Fruit fly (Drosophila melanogaster) whole organism, wandering third instar larva: Measurements from ENCODE around the gene CG32447.

ENCODE experiments used
- Abd-B ChIP-seq: fragments of >200 bp; optimal IDR thresholded peaks from 2 replicates; lab custom pipeline; 2017; ENCODE audit warnings: missing biosample characterization, missing genetic modification characterization
- CG32264 ChIP-seq: fragments of 200-800 bp; sonication (Bioruptor generic); optimal IDR thresholded peaks from 2 replicates; lab custom pipeline; 2016; ENCODE audit warnings: missing biosample characterization, missing genetic modification characterization
- CG9705 ChIP-seq: fragments of 200-800 bp; sonication (Bioruptor generic); optimal IDR thresholded peaks from 2 replicates; lab custom pipeline; 2018; ENCODE audit warnings: missing biosample characterization, mild to moderate bottlenecking, missing genetic modification characterization
- CrebA ChIP-seq: fragments of 200-800 bp; sonication (Bioruptor generic); optimal IDR thresholded peaks from 2 replicates; lab custom pipeline; 2016; ENCODE audit warnings: missing biosample characterization, mild to moderate bottlenecking, missing genetic modification characterization, borderline replicate concordance
- Dfd ChIP-seq: fragments of >200 bp; optimal IDR thresholded peaks from 2 replicates; lab custom pipeline; 2017; ENCODE audit warnings: missing biosample characterization, missing genetic modification characterization
- Dif ChIP-seq: fragments of 200-275, 200-300 bp; sonication (Bioruptor generic); optimal IDR thresholded peaks from 2 replicates; lab custom pipeline; 2018; ENCODE audit warnings: missing biosample characterization, missing genetic modification characterization; ENCODE audit not compliant: partially characterized antibody
- GATAd ChIP-seq: sonication (Bioruptor generic); optimal IDR thresholded peaks from 2 replicates; lab custom pipeline; 2016; ENCODE audit warnings: missing biosample characterization, missing genetic modification characterization
- HLH106 ChIP-seq: fragments of 200-800 bp; optimal IDR thresholded peaks from 3 replicates; lab custom pipeline; 2019; ENCODE audit warnings: missing biosample characterization, mild to moderate bottlenecking, missing genetic modification characterization, moderate library complexity
- Hnf4 ChIP-seq: fragments of 200-800 bp; sonication (Bioruptor generic); optimal IDR thresholded peaks from 2 replicates; lab custom pipeline; 2016; ENCODE audit warnings: missing biosample characterization, mild to moderate bottlenecking, missing genetic modification characterization
- Hr78 ChIP-seq: fragments of >200 bp; optimal IDR thresholded peaks from 2 replicates; lab custom pipeline; 2017; ENCODE audit warnings: missing biosample characterization, missing genetic modification characterization
- Hr83 ChIP-seq: fragments of 200-300 bp; sonication (Bioruptor generic); optimal IDR thresholded peaks from 2 replicates; lab custom pipeline; 2016; ENCODE audit warnings: missing biosample characterization, mild to moderate bottlenecking, missing genetic modification characterization, moderate library complexity; ENCODE audit not compliant: poor library complexity, severe bottlenecking
- Jra ChIP-seq: sonication (Bioruptor generic); optimal IDR thresholded peaks from 2 replicates; lab custom pipeline; 2016; ENCODE audit warnings: missing biosample characterization, missing genetic modification characterization
- Mio ChIP-seq: sonication (Bioruptor generic); optimal IDR thresholded peaks from 2 replicates; lab custom pipeline; 2016; ENCODE audit warnings: missing biosample characterization, missing genetic modification characterization
- Myc ChIP-seq: fragments of >200 bp; optimal IDR thresholded peaks from 2 replicates; lab custom pipeline; 2017
- N ChIP-seq: fragments of >200 bp; optimal IDR thresholded peaks from 2 replicates; lab custom pipeline; 2018; ENCODE audit warnings: missing biosample characterization, missing external identifiers, missing genetic modification characterization
- OdsH ChIP-seq: fragments of 200-800 bp; sonication (Bioruptor generic); optimal IDR thresholded peaks from 2 replicates; lab custom pipeline; 2016; ENCODE audit warnings: missing biosample characterization, mild to moderate bottlenecking, missing genetic modification characterization
- Rel ChIP-seq, 2 experiments: fragments of 200-800 bp; sonication (Bioruptor generic) in 1 of 2; optimal IDR thresholded peaks; 2 replicates in 1 of 2; 3 replicates in 1 of 2; lab custom pipeline; 2016 to 2019; ENCODE audit warnings: mild to moderate bottlenecking in 2 of 2, missing biosample characterization in 2 of 2, missing genetic modification characterization in 2 of 2, moderate library complexity in 1 of 2
- Sp1 ChIP-seq: fragments of 200-800 bp; sonication (Bioruptor generic); optimal IDR thresholded peaks from 3 replicates; lab custom pipeline; 2019; ENCODE audit warnings: missing biosample characterization, mild to moderate bottlenecking, missing genetic modification characterization, moderate library complexity
- Vsx2 ChIP-seq: fragments of 200-300, 225-300 bp; sonication (Bioruptor generic); optimal IDR thresholded peaks from 2 replicates; lab custom pipeline; 2018; ENCODE audit warnings: missing biosample characterization, missing genetic modification characterization; ENCODE audit not compliant: partially characterized antibody
- br ChIP-seq: fragments of 200-800 bp; sonication (Bioruptor generic); optimal IDR thresholded peaks from 2 replicates; lab custom pipeline; 2016; ENCODE audit warnings: missing biosample characterization, missing genetic modification characterization
- brk ChIP-seq: fragments of 200-800 bp; sonication (Bioruptor generic); optimal IDR thresholded peaks from 2 replicates; lab custom pipeline; 2016; ENCODE audit warnings: missing biosample characterization, mild to moderate bottlenecking, missing genetic modification characterization
- dl ChIP-seq, 2 experiments: fragments of 175-275, 200-275 bp in 1 of 2; fragments of 200-275 bp in 1 of 2; sonication (Bioruptor generic); optimal IDR thresholded peaks; lab custom pipeline; 2018; ENCODE audit warnings: mild to moderate bottlenecking in 2 of 2, missing biosample characterization in 2 of 2, missing genetic modification characterization in 2 of 2, moderate library complexity in 2 of 2; ENCODE audit not compliant: partially characterized antibody in 2 of 2, insufficient read depth in 1 of 2
- dmrt93B ChIP-seq: fragments of 200-800 bp; sonication (Bioruptor generic); optimal IDR thresholded peaks from 2 replicates; lab custom pipeline; 2018; ENCODE audit warnings: missing biosample characterization, mild to moderate bottlenecking, missing genetic modification characterization
- dsf ChIP-seq: sonication (Bioruptor generic); optimal IDR thresholded peaks from 2 replicates; lab custom pipeline; 2016; ENCODE audit warnings: missing biosample characterization, missing genetic modification characterization, borderline replicate concordance
- ey ChIP-seq: fragments of 200-800 bp; sonication (Bioruptor generic); optimal IDR thresholded peaks from 2 replicates; lab custom pipeline; 2016; ENCODE audit warnings: missing biosample characterization, missing genetic modification characterization
- foxo ChIP-seq, 2 experiments: fragments of 200-800 bp; sonication (Bioruptor generic); optimal IDR thresholded peaks; 2 replicates in 1 of 2; 3 replicates in 1 of 2; lab custom pipeline; 2016 to 2017; ENCODE audit warnings: missing biosample characterization in 2 of 2, missing genetic modification characterization in 2 of 2
- fru ChIP-seq: fragments of 200-800 bp; sonication (Bioruptor generic); optimal IDR thresholded peaks from 3 replicates; lab custom pipeline; 2016; ENCODE audit warnings: missing biosample characterization, mild to moderate bottlenecking, missing genetic modification characterization
- h ChIP-seq: fragments of 200-800 bp; sonication (Bioruptor generic); optimal IDR thresholded peaks from 3 replicates; lab custom pipeline; 2016; ENCODE audit warnings: missing biosample characterization, mild to moderate bottlenecking, missing genetic modification characterization
- jim ChIP-seq: fragments of 175-275, 200-325 bp; sonication (Bioruptor generic); optimal IDR thresholded peaks from 2 replicates; lab custom pipeline; 2016; ENCODE audit warnings: missing biosample characterization, mild to moderate bottlenecking, missing genetic modification characterization
- lola ChIP-seq: fragments of >200 bp; optimal IDR thresholded peaks from 2 replicates; lab custom pipeline; 2017; ENCODE audit warnings: missing biosample characterization, missing genetic modification characterization
- pan ChIP-seq: fragments of >200 bp; optimal IDR thresholded peaks from 2 replicates; lab custom pipeline; 2017
- psq ChIP-seq: fragments of 200-800 bp; sonication (Bioruptor generic); optimal IDR thresholded peaks from 3 replicates; lab custom pipeline; 2017; ENCODE audit warnings: missing biosample characterization, mild to moderate bottlenecking, missing genetic modification characterization, moderate library complexity
- rgr ChIP-seq: fragments of 200-800 bp; sonication (Bioruptor generic); optimal IDR thresholded peaks from 3 replicates; lab custom pipeline; 2016; ENCODE audit warnings: missing biosample characterization, mild to moderate bottlenecking, missing genetic modification characterization
- sage ChIP-seq: fragments of 200-800 bp; sonication (Bioruptor generic); optimal IDR thresholded peaks from 2 replicates; lab custom pipeline; 2016; ENCODE audit warnings: missing biosample characterization, mild to moderate bottlenecking, missing genetic modification characterization
- sv ChIP-seq: fragments of 200-800 bp; sonication (Bioruptor generic); optimal IDR thresholded peaks from 3 replicates; lab custom pipeline; 2016; ENCODE audit warnings: missing biosample characterization, missing genetic modification characterization
- tai ChIP-seq: sonication (Bioruptor generic); optimal IDR thresholded peaks from 2 replicates; lab custom pipeline; 2016; ENCODE audit warnings: missing biosample characterization, missing genetic modification characterization
- usp ChIP-seq: fragments of >200 bp; optimal IDR thresholded peaks from 2 replicates; lab custom pipeline; 2017; ENCODE audit warnings: missing biosample characterization, missing genetic modification characterization
- woc ChIP-seq: sonication (Bioruptor generic); optimal IDR thresholded peaks from 2 replicates; lab custom pipeline; 2016; ENCODE audit warnings: missing biosample characterization, mild to moderate bottlenecking, missing genetic modification characterization

Gene CG32447

dm6 chr3L:21642908-21643572 lies 63.1 kb downstream of the CG32447 start:
- TF ChIP-seq br (GFP tag; lab: Kevin White, UChicago) = no peak
- no peak for TF ChIP-seq Vsx2 (GFP tag; lab: Kevin White, UChicago)
- TF ChIP-seq Sp1 (GFP tag; lab: Kevin White, UChicago) = no peak
- no peak for TF ChIP-seq foxo (GFP tag; optimal IDR thresholded peaks at IDR 0.05; lab: Kevin White, UChicago)
- TF ChIP-seq Dif (GFP tag; lab: Kevin White, UChicago) = no peak
- TF ChIP-seq OdsH = no peak
- TF ChIP-seq, all 38 proteins: peak for 0

- peak; percentile 45 for TF ChIP-seq rgr (GFP tag; lab: Kevin White, UChicago)
- TF ChIP-seq woc (GFP tag; lab: Kevin White, UChicago) = no peak
- TF ChIP-seq Vsx2 (GFP tag; lab: Kevin White, UChicago) = no peak
- peak; percentile 15 for TF ChIP-seq h (GFP tag; lab: Kevin White, UChicago)
- no peak for TF ChIP-seq sage (GFP tag; lab: Kevin White, UChicago)
- TF ChIP-seq br (GFP tag; lab: Kevin White, UChicago) = no peak
- no peak for TF ChIP-seq usp (GFP tag; lab: Kevin White, UChicago)
- TF ChIP-seq Hr78 (GFP tag; lab: Kevin White, UChicago) = no peak
- TF ChIP-seq brk (GFP tag; lab: Kevin White, UChicago) = no peak
- TF ChIP-seq Mio (GFP tag; lab: Kevin White, UChicago) = no peak
- no peak for TF ChIP-seq CrebA (GFP tag; lab: Kevin White, UChicago)
- TF ChIP-seq dsf (GFP tag; lab: Kevin White, UChicago) = no peak
- no peak for TF ChIP-seq GATAd (GFP tag; lab: Kevin White, UChicago)
- TF ChIP-seq pan = no peak
- TF ChIP-seq Rel (GFP tag; optimal IDR thresholded peaks at IDR 0.05; lab: Kevin White, UChicago) = no peak
- TF ChIP-seq Rel (tag; optimal IDR thresholded peaks at IDR 0.05; lab: Kevin White, UChicago) = peak; percentile 63
- no peak for TF ChIP-seq Dfd (GFP tag; lab: Kevin White, UChicago)
- TF ChIP-seq OdsH = peak; percentile 5
- peak; percentile 74 for TF ChIP-seq Myc (lab: Kevin White, UChicago)
- peak; percentile 70 for TF ChIP-seq CG9705 (GFP tag; lab: Kevin White, UChicago)
- no peak for TF ChIP-seq Jra
- no peak for TF ChIP-seq dl (GFP tag; optimal IDR thresholded peaks at IDR 0.05; lab: Kevin White, UChicago; ENCODE audit: insufficient read depth in 1 of 2, partially characterized antibody in 2 of 2)
- no peak for TF ChIP-seq tai (GFP tag; lab: Kevin White, UChicago)
- TF ChIP-seq N (GFP tag; lab: Kevin White, UChicago) = no peak
- TF ChIP-seq dmrt93B = peak; percentile 27
- TF ChIP-seq HLH106 (tag; lab: Kevin White, UChicago) = peak; percentile 56
- TF ChIP-seq Hr83 (GFP tag; lab: Kevin White, UChicago) = no peak
- peak; percentile 46 for TF ChIP-seq Sp1 (GFP tag; lab: Kevin White, UChicago)
- no peak for TF ChIP-seq lola (GFP tag; lab: Kevin White, UChicago)
- TF ChIP-seq jim (GFP tag; lab: Kevin White, UChicago) = peak; percentile 7
- peak; percentile 10 for TF ChIP-seq sv (GFP tag; lab: Kevin White, UChicago)
- TF ChIP-seq psq (GFP tag; lab: Kevin White, UChicago) = no peak
- TF ChIP-seq CG32264 (GFP tag; lab: Kevin White, UChicago) = no peak
- no peak for TF ChIP-seq Abd-B (GFP tag; lab: Kevin White, UChicago)
- no peak for TF ChIP-seq foxo (GFP tag; optimal IDR thresholded peaks at IDR 0.05; lab: Kevin White, UChicago)
- TF ChIP-seq Hnf4 = no peak
- no peak for TF ChIP-seq fru (GFP tag; lab: Kevin White, UChicago)
- no peak for TF ChIP-seq ey (GFP tag; lab: Kevin White, UChicago)
- TF ChIP-seq Dif (GFP tag; lab: Kevin White, UChicago) = no peak
Measured at dm6 chr3L:21640815-21641214, 65.3 kb downstream of the CG32447 start, which contains the start of gene Atox1. Gene Atox1, plus strand, starts transcription at chr3L:21640995.
